Worm (Caenorhabditis elegans) whole organism, L3 larva: ENCODE measurements around the gene grl-25.
A peak's percentile ranks its signal among the peaks of the same experiment; 100 is the strongest.
"Not testable (repeated sequence)": the region's sequence is repeated elsewhere in the genome, so short reads cannot be mapped to it uniquely, and the experiment has no call there.

ENCODE experiments used
- R02D3.7 ChIP-seq: fragments of 150-350 bp; optimal IDR thresholded peaks from 2 replicates; lab custom pipeline; 2014; ENCODE audit warnings: missing biosample characterization, missing genetic modification characterization
- ZK546.5 ChIP-seq: sonication (generic microtip); optimal IDR thresholded peaks from 2 replicates; lab custom pipeline; 2017; ENCODE audit warnings: missing biosample characterization, missing genetic modification characterization
- ceh-16 ChIP-seq: sonication (generic microtip); optimal IDR thresholded peaks from 2 replicates; lab custom pipeline; 2017; ENCODE audit warnings: missing biosample characterization, missing genetic modification characterization
- ceh-82 ChIP-seq: fragments of 150-350 bp; optimal IDR thresholded peaks from 2 replicates; lab custom pipeline; 2014; ENCODE audit warnings: missing biosample characterization, missing genetic modification characterization
- ceh-9 ChIP-seq: sonication (generic microtip); optimal IDR thresholded peaks from 2 replicates; lab custom pipeline; 2018; ENCODE audit warnings: missing biosample characterization, missing genetic modification characterization
- daf-12 ChIP-seq: fragments of 150-350 bp; optimal IDR thresholded peaks from 2 replicates; lab custom pipeline; 2014; ENCODE audit warnings: missing biosample characterization, missing genetic modification reagents, missing genetic modification characterization
- egl-27 ChIP-seq: sonication (generic microtip); optimal IDR thresholded peaks from 4 replicates; lab custom pipeline; 2017; ENCODE audit warnings: missing biosample characterization, missing genetic modification reagents, missing genetic modification characterization
- elt-2 ChIP-seq: sonication (generic microtip); optimal IDR thresholded peaks from 2 replicates; lab custom pipeline; 2016; ENCODE audit warnings: missing genetic modification reagents, mild to moderate bottlenecking, missing genetic modification characterization, missing compliant biosample characterization
- elt-3 ChIP-seq, 3 experiments: fragments of 150-350 bp in 1 of 3; sonication (generic microtip) in 2 of 3; optimal IDR thresholded peaks; 2 replicates in 2 of 3; 4 replicates in 1 of 3; lab custom pipeline; 2014 to 2017; ENCODE audit warnings: missing biosample characterization in 3 of 3, missing genetic modification characterization in 3 of 3
- eor-1 ChIP-seq, 2 experiments: fragments of 150-350 bp; optimal IDR thresholded peaks; 2 replicates each; lab custom pipeline; 2014 to 2018; ENCODE audit warnings: missing biosample characterization in 2 of 2, missing genetic modification characterization in 2 of 2
- fkh-10 ChIP-seq: sonication (generic microtip); optimal IDR thresholded peaks from 2 replicates; lab custom pipeline; 2017; ENCODE audit warnings: missing biosample characterization, missing genetic modification reagents, missing genetic modification characterization
- fkh-2 ChIP-seq: fragments of 150-350 bp; optimal IDR thresholded peaks from 2 replicates; lab custom pipeline; 2014; ENCODE audit warnings: missing biosample characterization, missing genetic modification reagents, missing genetic modification characterization
- hmg-11 ChIP-seq: sonication (generic microtip); optimal IDR thresholded peaks from 2 replicates; lab custom pipeline; 2016; ENCODE audit warnings: missing genetic modification characterization, missing compliant biosample characterization
- lin-15B ChIP-seq: fragments of 150-350 bp; optimal IDR thresholded peaks from 2 replicates; lab custom pipeline; 2014; ENCODE audit warnings: missing biosample characterization, missing genetic modification characterization
- lin-39 ChIP-seq: fragments of 150-350 bp; optimal IDR thresholded peaks from 2 replicates; lab custom pipeline; 2018; ENCODE audit warnings: missing biosample characterization, missing genetic modification reagents, missing genetic modification characterization
- lsy-12 ChIP-seq: sonication (generic microtip); optimal IDR thresholded peaks from 2 replicates; lab custom pipeline; 2016; ENCODE audit warnings: mild to moderate bottlenecking, missing genetic modification characterization, missing compliant biosample characterization
- mdl-1 ChIP-seq: fragments of 150-350 bp; optimal IDR thresholded peaks from 2 replicates; lab custom pipeline; 2014; ENCODE audit warnings: missing biosample characterization, missing genetic modification characterization
- nfya-1 ChIP-seq: sonication (generic microtip); optimal IDR thresholded peaks from 2 replicates; lab custom pipeline; 2017; ENCODE audit warnings: missing genetic modification characterization, mild to moderate bottlenecking, missing compliant biosample characterization, antibody characterized with exemption, moderate library complexity; ENCODE audit not compliant: insufficient read depth
- nhr-12 ChIP-seq: fragments of 150-350 bp; optimal IDR thresholded peaks from 2 replicates; lab custom pipeline; 2014; ENCODE audit warnings: missing biosample characterization, missing genetic modification characterization
- nhr-237 ChIP-seq: fragments of 150-350 bp; optimal IDR thresholded peaks from 2 replicates; lab custom pipeline; 2014; ENCODE audit warnings: missing biosample characterization, missing genetic modification characterization
- nhr-77 ChIP-seq: fragments of 150-350 bp; optimal IDR thresholded peaks from 2 replicates; lab custom pipeline; 2014; ENCODE audit warnings: missing biosample characterization, missing genetic modification characterization
- pqm-1 ChIP-seq: fragments of 150-350 bp; optimal IDR thresholded peaks from 2 replicates; lab custom pipeline; 2017; ENCODE audit warnings: missing biosample characterization, missing genetic modification characterization, inconsistent platforms
- sea-2 ChIP-seq: fragments of 150-350 bp; sonication (generic microtip); optimal IDR thresholded peaks from 4 replicates; lab custom pipeline; 2014; ENCODE audit warnings: missing biosample characterization, missing genetic modification reagents, missing genetic modification characterization
- snpc-4 ChIP-seq: fragments of 150-350 bp; optimal IDR thresholded peaks from 2 replicates; lab custom pipeline; 2014; ENCODE audit warnings: missing biosample characterization, missing genetic modification characterization
- tbx-2 ChIP-seq: sonication (generic microtip); optimal IDR thresholded peaks from 2 replicates; lab custom pipeline; 2016; ENCODE audit warnings: mild to moderate bottlenecking, missing genetic modification characterization, missing compliant biosample characterization
- unc-39 ChIP-seq: sonication (generic microtip); optimal IDR thresholded peaks from 4 replicates; lab custom pipeline; 2017; ENCODE audit warnings: missing biosample characterization, missing genetic modification characterization
- zag-1 ChIP-seq: fragments of 150-350 bp; optimal IDR thresholded peaks from 2 replicates; lab custom pipeline; 2014; ENCODE audit warnings: missing biosample characterization, missing genetic modification characterization
- ztf-11 ChIP-seq: fragments of 150-350 bp; optimal IDR thresholded peaks from 2 replicates; lab custom pipeline; 2014; ENCODE audit warnings: missing biosample characterization, missing genetic modification characterization
- ztf-4 ChIP-seq: fragments of 150-350 bp; optimal IDR thresholded peaks from 2 replicates; lab custom pipeline; 2014; ENCODE audit warnings: missing biosample characterization, missing genetic modification characterization

grl-25 gene

ce11 chrIII:8988544-8988943 is 26.5 kb downstream of the grl-25 start:
- peak; percentile 15 for TF ChIP-seq lin-39
- TF ChIP-seq hmg-11: no peak

- TF ChIP-seq egl-27 (tag; lab: Kevin White, UChicago); lsy-12 (tag; lab: Kevin White, UChicago); fkh-10: not testable (repeated sequence)
These were observed 27.7 kb downstream of the grl-25 start, which contains the start of gene R08D7.7 for ce11 chrIII:8989752-8990151. Gene R08D7.7 (plus strand): TSS chrIII:8990052.

- TF ChIP-seq nhr-77 (tag; lab: Kevin White, UChicago) (no peak), tbx-2 (tag; lab: Kevin White, UChicago) (no peak), ceh-82 (no peak), fkh-2 (no peak), unc-39 (tag; lab: Kevin White, UChicago) (no peak)
These were observed 34.6 kb downstream of the grl-25 start, which contains the start of gene skat-1 for ce11 chrIII:8996686-8997085. Gene skat-1 (minus strand): TSS chrIII:8996786.

- TF ChIP-seq nhr-12 (no peak), lin-15B (no peak), sea-2 (GFP tag; lab: Kevin White, UChicago) (no peak), nhr-237 (tag; lab: Kevin White, UChicago) (no peak), ztf-11 (no peak), pqm-1 (tag; lab: Kevin White, UChicago) (peak; percentile 47), egl-27 (tag; lab: Kevin White, UChicago) (no peak), elt-2 (tag; lab: Kevin White, UChicago) (peak; percentile 79)
These were observed 35.7 kb downstream of the grl-25 start for ce11 chrIII:8997821-8998220.

- peak; percentile 19 for TF ChIP-seq hmg-11
- TF ChIP-seq nhr-237 (tag; lab: Kevin White, UChicago): no peak
These were observed 36.8 kb downstream of the grl-25 start for ce11 chrIII:8998884-8999283.

ce11 chrIII:8999508-8999907 is 37.4 kb downstream of the grl-25 start, which contains the start of gene F59B2.3:
Gene F59B2.3 (minus strand): TSS chrIII:8999766.
- TF ChIP-seq ztf-4 (tag; lab: Kevin White, UChicago) (no peak), elt-2 (tag; lab: Kevin White, UChicago) (peak; percentile 5), zag-1 (tag; lab: Kevin White, UChicago) (no peak), hmg-11 (no peak), snpc-4 (no peak)

ce11 chrIII:9001491-9001890 is 39.4 kb downstream of the grl-25 start:
- TF ChIP-seq nhr-12 (no peak), mdl-1 (tag; lab: Kevin White, UChicago) (no peak), egl-27 (tag; lab: Kevin White, UChicago) (no peak), ceh-82 (no peak), nhr-237 (tag; lab: Kevin White, UChicago) (no peak), ceh-16 (tag; lab: Kevin White, UChicago) (no peak), hmg-11 (no peak), zag-1 (tag; lab: Kevin White, UChicago) (no peak), ztf-11 (no peak), fkh-10 (no peak), elt-3 (tag; optimal IDR thresholded peaks at IDR 0.05; lab: Kevin White, UChicago) (no peak), daf-12 (tag; lab: Kevin White, UChicago) (no peak), R02D3.7 (tag; lab: Kevin White, UChicago) (no peak), sea-2 (GFP tag; lab: Kevin White, UChicago) (no peak), lin-39 (no peak), nfya-1 (tag; lab: Kevin White, UChicago) (no peak)

- TF ChIP-seq hmg-11 (no peak), ceh-9 (tag; lab: Kevin White, UChicago) (no peak), sea-2 (GFP tag; lab: Kevin White, UChicago) (no peak), nhr-237 (tag; lab: Kevin White, UChicago) (no peak), ztf-4 (tag; lab: Kevin White, UChicago) (no peak), snpc-4 (no peak), elt-2 (tag; lab: Kevin White, UChicago) (no peak), nfya-1 (tag; lab: Kevin White, UChicago) (no peak), zag-1 (tag; lab: Kevin White, UChicago) (no peak), ZK546.5 (tag; lab: Kevin White, UChicago) (no peak), unc-39 (tag; lab: Kevin White, UChicago) (no peak), tbx-2 (tag; lab: Kevin White, UChicago) (no peak), ceh-16 (tag; lab: Kevin White, UChicago) (no peak), eor-1 (tag; optimal IDR thresholded peaks at IDR 0.05; lab: Kevin White, UChicago) (no peak)
- TF ChIP-seq, all 47 proteins: peak for 0
These were observed 39.8 kb downstream of the grl-25 start, which contains the start of gene rpn-6.2 for ce11 chrIII:9001899-9002298. Gene rpn-6.2 (minus strand): TSS chrIII:9001999.
